Fruit fly (Drosophila melanogaster) whole organism, embryonic: ENCODE results near the gene Mo25.

Experiments
- Abd-B ChIP-seq: fragments of 200-800 bp; sonication (Bioruptor generic); optimal IDR thresholded peaks from 2 replicates; lab custom pipeline; 2018; ENCODE audit warnings: missing biosample characterization, mild to moderate bottlenecking, missing genetic modification characterization, moderate library complexity
- B-H1 ChIP-seq: fragments of 200-800 bp; sonication (Bioruptor generic); IDR thresholded peaks from 3 replicates; pipeline ENCODE4 v1.3.6; 2022; ENCODE audit warnings: missing biosample characterization, missing genetic modification characterization
- BtbVII ChIP-seq: fragments of 200-800 bp; sonication (Bioruptor generic); optimal IDR thresholded peaks from 3 replicates; lab custom pipeline; 2017; ENCODE audit warnings: missing biosample characterization, mild to moderate bottlenecking, missing genetic modification characterization
- CG10543 ChIP-seq: fragments of 200-800 bp; sonication (Bioruptor generic); optimal IDR thresholded peaks from 3 replicates; lab custom pipeline; 2017; ENCODE audit warnings: missing biosample characterization, mild to moderate bottlenecking, missing genetic modification characterization, moderate library complexity
- CG11696 ChIP-seq: fragments of 200-800 bp; sonication (Bioruptor generic); IDR thresholded peaks from 2 replicates; pipeline ENCODE4 v1.3.6; 2022; ENCODE audit warnings: missing biosample characterization, missing genetic modification characterization
- CG12071 ChIP-seq: fragments of 200-800 bp; sonication (Bioruptor generic); optimal IDR thresholded peaks from 3 replicates; lab custom pipeline; 2018; ENCODE audit warnings: missing biosample characterization, mild to moderate bottlenecking, missing genetic modification characterization
- CG12155 ChIP-seq: fragments of 200-800 bp; sonication (Bioruptor generic); optimal IDR thresholded peaks from 3 replicates; lab custom pipeline; 2016; ENCODE audit warnings: missing biosample characterization, missing genetic modification characterization
- CG13424 ChIP-seq: fragments of 200-800 bp; sonication (Bioruptor generic); optimal IDR thresholded peaks from 2 replicates; lab custom pipeline; 2019; ENCODE audit warnings: missing biosample characterization, mild to moderate bottlenecking, missing genetic modification characterization, moderate library complexity
- CG13894 ChIP-seq: fragments of 200-800 bp; sonication (Bioruptor generic); optimal IDR thresholded peaks from 3 replicates; lab custom pipeline; 2018; ENCODE audit warnings: missing biosample characterization, mild to moderate bottlenecking, missing genetic modification characterization, moderate library complexity
- CG14441 ChIP-seq: fragments of 200-800 bp; sonication (Bioruptor generic); IDR thresholded peaks from 2 replicates; pipeline ENCODE4 v1.3.6; 2022; ENCODE audit warnings: missing biosample characterization, missing genetic modification characterization
- CG14860 ChIP-seq: fragments of 200-800 bp; sonication (Bioruptor generic); IDR thresholded peaks from 3 replicates; pipeline ENCODE4 v1.3.6; 2022; ENCODE audit warnings: missing biosample characterization, missing genetic modification characterization; ENCODE audit not compliant: partially characterized antibody
- CG15073 ChIP-seq: fragments of 200-800 bp; sonication (Bioruptor generic); optimal IDR thresholded peaks from 2 replicates; lab custom pipeline; 2016; ENCODE audit warnings: missing biosample characterization, missing genetic modification characterization
- CG15696 ChIP-seq: fragments of 200-800 bp; sonication (Bioruptor generic); optimal IDR thresholded peaks from 2 replicates; lab custom pipeline; 2019; ENCODE audit warnings: missing biosample characterization, mild to moderate bottlenecking, missing genetic modification characterization, moderate library complexity
- CG17359 ChIP-seq: fragments of 200-800 bp; sonication (Bioruptor generic); optimal IDR thresholded peaks from 3 replicates; lab custom pipeline; 2018; ENCODE audit warnings: missing biosample characterization, mild to moderate bottlenecking, missing genetic modification characterization, moderate library complexity
- CG17568 ChIP-seq: fragments of 200-800 bp; sonication (Bioruptor generic); optimal IDR thresholded peaks from 2 replicates; lab custom pipeline; 2018; ENCODE audit warnings: missing biosample characterization, mild to moderate bottlenecking, missing genetic modification characterization, moderate library complexity
- CG30403 ChIP-seq: fragments of 200-800 bp; sonication (Bioruptor generic); optimal IDR thresholded peaks from 3 replicates; lab custom pipeline; 2016; ENCODE audit warnings: missing biosample characterization, missing genetic modification characterization
- CG31388 ChIP-seq: fragments of 200-800 bp; sonication (Bioruptor generic); optimal IDR thresholded peaks from 2 replicates; lab custom pipeline; 2016; ENCODE audit warnings: missing biosample characterization, missing genetic modification characterization
- CG34376 ChIP-seq: fragments of 200-800 bp; sonication (Bioruptor generic); optimal IDR thresholded peaks from 2 replicates; lab custom pipeline; 2018; ENCODE audit warnings: missing biosample characterization, mild to moderate bottlenecking, missing genetic modification characterization
- CG4360 ChIP-seq: fragments of 200-800 bp; sonication (Bioruptor generic); IDR thresholded peaks from 2 replicates; pipeline ENCODE4 v1.3.6; 2022; ENCODE audit warnings: missing biosample characterization, missing genetic modification characterization
- CG9437 ChIP-seq: fragments of 200-800 bp; sonication (Bioruptor generic); optimal IDR thresholded peaks from 2 replicates; lab custom pipeline; 2018; ENCODE audit warnings: missing biosample characterization, mild to moderate bottlenecking, missing genetic modification characterization
- Dref ChIP-seq: fragments of 200-800 bp; sonication (Bioruptor generic); IDR thresholded peaks from 2 replicates; pipeline ENCODE4 v1.3.6; 2022; ENCODE audit warnings: missing biosample characterization, missing genetic modification characterization
- Drgx ChIP-seq: fragments of 200-800 bp; sonication (Bioruptor generic); IDR thresholded peaks from 2 replicates; pipeline ENCODE4 v1.3.6; 2022; ENCODE audit warnings: missing biosample characterization, missing genetic modification characterization
- Fer2 ChIP-seq: fragments of 200-800 bp; sonication (Bioruptor generic); optimal IDR thresholded peaks from 2 replicates; lab custom pipeline; 2018; ENCODE audit warnings: missing biosample characterization, mild to moderate bottlenecking, missing genetic modification characterization, moderate library complexity
- Gsc ChIP-seq: fragments of 200-800 bp; sonication (Bioruptor generic); IDR thresholded peaks from 2 replicates; pipeline ENCODE4 v1.3.6; 2022; ENCODE audit warnings: missing biosample characterization, missing genetic modification characterization
- MBD-R2 ChIP-seq: fragments of 200-800 bp; sonication (Bioruptor generic); IDR thresholded peaks from 2 replicates; pipeline ENCODE4 v1.3.6; 2022; ENCODE audit warnings: missing biosample characterization, missing genetic modification characterization
- NC2β ChIP-seq: fragments of 200-800 bp; sonication (Bioruptor generic); optimal IDR thresholded peaks from 2 replicates; lab custom pipeline; 2016; ENCODE audit warnings: missing biosample characterization, missing genetic modification characterization
- PHDP ChIP-seq: fragments of 200-800 bp; sonication (Bioruptor generic); optimal IDR thresholded peaks from 3 replicates; lab custom pipeline; 2018; ENCODE audit warnings: missing biosample characterization, mild to moderate bottlenecking, missing genetic modification characterization, moderate library complexity
- Pdp1 ChIP-seq, 2 experiments: fragments of 200-800 bp; sonication (Bioruptor generic); optimal IDR thresholded peaks; 3 replicates each; lab custom pipeline; 2016; ENCODE audit warnings: missing biosample characterization in 2 of 2, missing genetic modification characterization in 2 of 2, mild to moderate bottlenecking in 1 of 2, moderate library complexity in 1 of 2
- amos ChIP-seq: fragments of 200-800 bp; sonication (Bioruptor generic); IDR thresholded peaks from 2 replicates; pipeline ENCODE4 v1.3.6; 2022; ENCODE audit warnings: missing biosample characterization, missing genetic modification characterization; ENCODE audit not compliant: partially characterized antibody
- aop ChIP-seq: fragments of 200-800 bp; sonication (Bioruptor generic); IDR thresholded peaks from 2 replicates; pipeline ENCODE4 v1.3.6; 2022; ENCODE audit warnings: missing biosample characterization, missing genetic modification characterization
- cad ChIP-seq: fragments of >200 bp; optimal IDR thresholded peaks from 2 replicates; lab custom pipeline; 2017; ENCODE audit warnings: missing biosample characterization, missing genetic modification characterization
- chn ChIP-seq: fragments of 200-800 bp; sonication (Bioruptor generic); optimal IDR thresholded peaks from 2 replicates; lab custom pipeline; 2016; ENCODE audit warnings: missing biosample characterization, missing genetic modification characterization
- dati ChIP-seq: fragments of 200-800 bp; sonication (Bioruptor generic); IDR thresholded peaks from 2 replicates; pipeline ENCODE4 v1.3.6; 2022; ENCODE audit warnings: missing biosample characterization, missing genetic modification characterization
- dm ChIP-seq: fragments of 200-800 bp; sonication (Bioruptor generic); optimal IDR thresholded peaks from 3 replicates; lab custom pipeline; 2016; ENCODE audit warnings: missing biosample characterization, missing genetic modification characterization
- eyg ChIP-seq: fragments of 200-800 bp; sonication (Bioruptor generic); optimal IDR thresholded peaks from 3 replicates; lab custom pipeline; 2016; ENCODE audit warnings: missing biosample characterization, missing genetic modification characterization
- gem ChIP-seq: fragments of 200-800 bp; sonication (Bioruptor generic); optimal IDR thresholded peaks from 2 replicates; lab custom pipeline; 2019; ENCODE audit warnings: missing biosample characterization, mild to moderate bottlenecking, missing genetic modification characterization, moderate library complexity
- hbn ChIP-seq: fragments of 200-800 bp; sonication (Bioruptor generic); IDR thresholded peaks from 2 replicates; pipeline ENCODE4 v1.3.6; 2022; ENCODE audit warnings: missing biosample characterization, missing genetic modification characterization; ENCODE audit not compliant: partially characterized antibody
- lab ChIP-seq: fragments of 200-800 bp; sonication (Bioruptor generic); optimal IDR thresholded peaks from 3 replicates; lab custom pipeline; 2017; ENCODE audit warnings: missing biosample characterization, missing genetic modification characterization, mild to moderate bottlenecking, moderate library complexity, missing genetic modification reagents
- mirr ChIP-seq: fragments of 200-800 bp; sonication (Bioruptor generic); optimal IDR thresholded peaks from 3 replicates; lab custom pipeline; 2018; ENCODE audit warnings: missing biosample characterization, mild to moderate bottlenecking, missing genetic modification characterization
- nerfin-1 ChIP-seq: fragments of 200-800 bp; sonication (Bioruptor generic); optimal IDR thresholded peaks from 3 replicates; lab custom pipeline; 2019; ENCODE audit warnings: missing biosample characterization, mild to moderate bottlenecking, missing genetic modification characterization, moderate library complexity
- p53 ChIP-seq: fragments of 200-800 bp; sonication (Bioruptor generic); optimal IDR thresholded peaks from 2 replicates; lab custom pipeline; 2016; ENCODE audit warnings: missing biosample characterization, missing genetic modification characterization
- phol ChIP-seq: fragments of 200-800 bp; sonication (Bioruptor generic); optimal IDR thresholded peaks from 3 replicates; lab custom pipeline; 2018; ENCODE audit warnings: missing biosample characterization, mild to moderate bottlenecking, missing genetic modification characterization, moderate library complexity
- run ChIP-seq: fragments of 200-800 bp; sonication (Bioruptor generic); optimal IDR thresholded peaks from 3 replicates; lab custom pipeline; 2018; ENCODE audit warnings: missing biosample characterization, mild to moderate bottlenecking, missing genetic modification characterization
- sd ChIP-seq: fragments of 200-800 bp; sonication (Bioruptor generic); optimal IDR thresholded peaks from 3 replicates; lab custom pipeline; 2018; ENCODE audit warnings: missing biosample characterization, mild to moderate bottlenecking, missing genetic modification characterization, moderate library complexity
- ssp ChIP-seq: fragments of 200-800 bp; sonication (Bioruptor generic); IDR thresholded peaks from 2 replicates; pipeline ENCODE4 v1.3.6; 2022; ENCODE audit warnings: missing biosample characterization, missing genetic modification characterization
- tin ChIP-seq: fragments of 200-800 bp; sonication (Bioruptor generic); optimal IDR thresholded peaks from 3 replicates; lab custom pipeline; 2016; ENCODE audit warnings: missing biosample characterization, missing genetic modification characterization
- vvl ChIP-seq: fragments of 200-800 bp; sonication (Bioruptor generic); IDR thresholded peaks from 2 replicates; pipeline ENCODE4 v1.3.6; 2022; ENCODE audit warnings: missing biosample characterization, missing genetic modification characterization

Gene Mo25

DNA sequence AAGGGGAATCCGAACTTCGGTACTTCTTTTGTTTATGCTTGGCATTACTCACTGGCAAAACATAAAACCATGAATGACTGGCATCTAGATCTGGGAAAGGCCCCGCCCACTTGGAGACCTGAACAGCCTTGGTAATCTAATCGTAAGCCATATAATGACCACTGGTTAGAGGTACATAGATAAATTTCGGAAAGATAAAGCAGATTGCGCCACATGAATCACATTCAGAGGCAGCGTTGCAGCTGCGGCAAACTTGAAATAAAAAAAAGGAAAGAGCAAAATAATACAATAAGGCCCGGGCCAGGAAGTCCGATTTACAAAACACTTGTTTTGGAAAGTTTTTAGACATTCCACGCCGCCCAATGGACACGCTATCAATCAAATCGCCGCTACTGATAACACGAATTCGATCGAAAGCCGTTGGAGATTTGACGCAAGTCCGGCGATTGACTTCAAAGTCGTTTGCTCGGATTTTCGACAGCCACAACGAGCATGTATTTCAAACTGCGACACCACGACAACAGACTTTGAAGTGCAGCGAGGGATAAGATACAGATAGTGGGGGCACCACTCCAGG lies 49.0 kb upstream of the Mo25 start (continued):
- TF ChIP-seq CG17359 (tag; lab: Kevin White, UChicago) (no peak), CG12155 (no peak), Abd-B (GFP tag; lab: Kevin White, UChicago) (no peak), dati (GFP tag; lab: Robert Waterston, UW) (no peak), run (tag; lab: Kevin White, UChicago) (peak; percentile 4), gem (tag; lab: Kevin White, UChicago) (no peak), Fer2 (no peak), vvl (GFP tag; lab: Robert Waterston, UW) (no peak), CG15696 (no peak), phol (tag; lab: Kevin White, UChicago) (no peak), mirr (GFP tag; lab: Kevin White, UChicago) (peak; percentile 13), B-H1 (GFP tag; lab: Robert Waterston, UW) (no peak), Pdp1 (GFP tag; optimal IDR thresholded peaks at IDR 0.05; lab: Kevin White, UChicago) (no peak), lab (peak; percentile 15), Gsc (GFP tag; lab: Robert Waterston, UW) (no peak), CG12071 (GFP tag; lab: Kevin White, UChicago) (no peak), sd (tag; lab: Kevin White, UChicago) (peak; percentile 89), BtbVII (GFP tag; lab: Kevin White, UChicago) (no peak), cad (GFP tag; lab: Kevin White, UChicago) (no peak), CG34376 (GFP tag; lab: Kevin White, UChicago) (peak; percentile 92), CG11696 (no peak), aop (GFP tag; lab: Robert Waterston, UW) (no peak), CG31388 (no peak), chn (GFP tag; lab: Kevin White, UChicago) (no peak), CG30403 (GFP tag; lab: Kevin White, UChicago) (no peak), MBD-R2 (GFP tag; lab: Robert Waterston, UW) (no peak), dm (GFP tag; lab: Kevin White, UChicago) (no peak), tin (GFP tag; lab: Kevin White, UChicago) (no peak), CG14441 (GFP tag; lab: Robert Waterston, UW) (0 out of 2 replicates have a peak, but pooled peaks have one; percentile 13), CG13894 (no peak)

- TF ChIP-seq Dref (peak; percentile 53), CG17568 (GFP tag; lab: Kevin White, UChicago) (peak; percentile 54), CG13894 (peak; percentile 79), CG9437 (GFP tag; lab: Kevin White, UChicago) (peak; percentile 57), Drgx (peak; percentile 58), hbn (GFP tag; lab: Robert Waterston, UW) (peak; percentile 41; the same call in 1 of the 2 replicates), CG15073 (GFP tag; lab: Kevin White, UChicago) (no peak), eyg (GFP tag; lab: Kevin White, UChicago) (peak; percentile 88), p53 (peak; percentile 78), amos (GFP tag; lab: Robert Waterston, UW) (peak; percentile 72; the same call in 1 of the 2 replicates), CG10543 (GFP tag; lab: Kevin White, UChicago) (peak; percentile 85), CG13424 (tag; lab: Kevin White, UChicago) (peak; percentile 52), CG12155 (peak; percentile 94), CG14860 (GFP tag; lab: Robert Waterston, UW) (peak; percentile 65), PHDP (tag; lab: Kevin White, UChicago) (peak; percentile 32), NC2β (GFP tag; lab: Kevin White, UChicago) (peak; percentile 43), ssp (GFP tag; lab: Robert Waterston, UW) (0 out of 2 replicates have a peak, but pooled peaks have one; percentile 24), CG31388 (peak; percentile 34), CG4360 (no peak), nerfin-1 (tag; lab: Kevin White, UChicago) (peak; percentile 83)
These were observed 46.2 kb upstream of the Mo25 start, which contains the start of gene Baldspot for dm6 chr3L:16661167-16662109. Gene Baldspot (minus strand): TSS chr3L:16661615.
